Worm (Caenorhabditis elegans) whole organism, late embryonic: Measurements from ENCODE around the gene ulp-2.

Source experiments
- ceh-6 ChIP-seq: fragments of 200-800 bp; sonication (Bioruptor generic); optimal IDR thresholded peaks from 2 replicates; lab custom pipeline; 2018; ENCODE audit warnings: mild to moderate bottlenecking, missing genetic modification characterization, missing compliant biosample characterization
- dve-1 ChIP-seq: sonication (generic microtip); optimal IDR thresholded peaks from 2 replicates; lab custom pipeline; 2017; ENCODE audit warnings: antibody characterized with exemption, mild to moderate bottlenecking, missing genetic modification characterization, missing compliant biosample characterization
- fkh-6 ChIP-seq: sonication (generic microtip); optimal IDR thresholded peaks from 2 replicates; lab custom pipeline; 2016; ENCODE audit warnings: missing genetic modification characterization, missing compliant biosample characterization
- hlh-13 ChIP-seq: fragments of 200-800 bp; sonication (Bioruptor generic); optimal IDR thresholded peaks from 2 replicates; lab custom pipeline; 2018; ENCODE audit warnings: mild to moderate bottlenecking, missing genetic modification characterization, missing compliant biosample characterization
- hlh-6 ChIP-seq: sonication (generic microtip); optimal IDR thresholded peaks from 2 replicates; lab custom pipeline; 2016; ENCODE audit warnings: missing genotype, missing genetic modification characterization, missing compliant biosample characterization
- nhr-11 ChIP-seq: fragments of 150-350 bp; optimal IDR thresholded peaks from 2 replicates; lab custom pipeline; 2014; ENCODE audit warnings: missing biosample characterization, missing genetic modification characterization
- pha-4 ChIP-seq: fragments of 150-350 bp; optimal IDR thresholded peaks from 2 replicates; lab custom pipeline; 2018; ENCODE audit warnings: missing biosample characterization, missing genetic modification reagents, missing genetic modification characterization
- tbx-2 ChIP-seq: sonication (generic microtip); optimal IDR thresholded peaks from 2 replicates; lab custom pipeline; 2016; ENCODE audit warnings: missing genetic modification characterization, missing compliant biosample characterization
- unc-55 ChIP-seq: sonication (generic microtip); optimal IDR thresholded peaks from 2 replicates; lab custom pipeline; 2017; ENCODE audit warnings: missing biosample characterization, missing genetic modification reagents, missing genetic modification characterization

DNA sequence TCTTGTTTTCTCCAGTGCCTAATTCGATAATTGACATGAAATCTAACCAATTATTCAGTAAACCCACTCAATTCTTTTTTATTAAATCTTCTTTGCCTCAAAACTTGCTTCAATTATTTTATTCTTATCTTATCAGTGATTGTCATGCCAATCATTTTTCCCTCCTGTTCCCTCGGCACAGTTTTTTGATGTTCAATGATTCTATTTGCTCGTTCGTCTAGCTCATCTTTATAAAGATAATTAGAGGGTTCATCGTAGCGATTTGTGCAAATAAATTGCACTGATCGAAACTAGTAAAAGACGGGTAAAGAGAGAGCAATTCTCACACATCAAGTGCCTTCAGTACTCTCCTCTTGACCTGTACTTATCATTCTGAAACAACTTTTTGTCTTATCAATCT lies 8.0 kb upstream of the ulp-2 start:
- TF ChIP-seq dve-1 (tag; lab: Kevin White, UChicago): no peak
- no peak for TF ChIP-seq pha-4 (tag; lab: Kevin White, UChicago)
- TF ChIP-seq hlh-6 (tag; lab: Kevin White, UChicago): no peak
- no peak for TF ChIP-seq ceh-6
- TF ChIP-seq nhr-11 (tag; lab: Kevin White, UChicago): no peak
- no peak for TF ChIP-seq unc-55 (GFP tag; lab: Kevin White, UChicago)
- TF ChIP-seq hlh-13 (GFP tag; lab: Kevin White, UChicago): no peak
- TF ChIP-seq tbx-2 (tag; lab: Kevin White, UChicago): no peak
- TF ChIP-seq fkh-6 (tag; lab: Kevin White, UChicago): no peak
